Worm (Caenorhabditis elegans): ENCODE data around the gene acs-9.

- TF ChIP-seq him-1 (tag; optimal IDR thresholded peaks at IDR 0.05) (no peak), W03F9.2 (tag; optimal IDR thresholded peaks at IDR 0.05) (no peak), dao-5 (tag; optimal IDR thresholded peaks at IDR 0.05) (no peak)
These were observed 7.8 kb downstream of the acs-9 start, which contains the start of gene T20F7.1 for ce11 chrX:16872446-16872962.

Data from whole organism, L4/young adult.